Fruit fly (Drosophila melanogaster) whole organism, adult: ENCODE measurements around the gene Miga.
A peak's percentile ranks its signal among the peaks of the same experiment; 100 is the strongest.

Experiments
- CG14711 ChIP-seq: fragments of 200-800 bp; sonication (Bioruptor generic); optimal IDR thresholded peaks from 2 replicates; lab custom pipeline; 2018; ENCODE audit warnings: missing biosample characterization, mild to moderate bottlenecking, missing genetic modification characterization, moderate library complexity
- CG1620 ChIP-seq: fragments of 200-800 bp; sonication (Bioruptor generic); optimal IDR thresholded peaks from 2 replicates; lab custom pipeline; 2016; ENCODE audit warnings: missing biosample characterization, missing genetic modification characterization
- CG33017 ChIP-seq: fragments of 200-800 bp; sonication (Bioruptor generic); optimal IDR thresholded peaks from 2 replicates; lab custom pipeline; 2018; ENCODE audit warnings: missing biosample characterization, mild to moderate bottlenecking, missing genetic modification characterization, moderate library complexity
- CG7101 ChIP-seq: fragments of 200-800 bp; sonication (Bioruptor generic); optimal IDR thresholded peaks from 2 replicates; lab custom pipeline; 2018; ENCODE audit warnings: missing biosample characterization, mild to moderate bottlenecking, missing genetic modification characterization, moderate library complexity
- Hr96 ChIP-seq: fragments of 200-800 bp; sonication (Bioruptor generic); optimal IDR thresholded peaks from 2 replicates; lab custom pipeline; 2016; ENCODE audit warnings: missing biosample characterization, missing genetic modification characterization
- cnc ChIP-seq, 2 experiments: fragments of >200 bp; optimal IDR thresholded peaks; 2 replicates each; lab custom pipeline; 2017
- pad ChIP-seq: fragments of 200-800 bp; sonication (Bioruptor generic); optimal IDR thresholded peaks from 3 replicates; lab custom pipeline; 2017; ENCODE audit warnings: missing biosample characterization, missing genetic modification characterization, mild to moderate bottlenecking, moderate library complexity, missing genetic modification reagents
- tj ChIP-seq: fragments of 200-800 bp; sonication (Bioruptor generic); optimal IDR thresholded peaks from 3 replicates; lab custom pipeline; 2017; ENCODE audit warnings: missing biosample characterization, mild to moderate bottlenecking, missing genetic modification characterization, moderate library complexity
- toe ChIP-seq: fragments of 200-800 bp; sonication (Bioruptor generic); optimal IDR thresholded peaks from 2 replicates; lab custom pipeline; 2016; ENCODE audit warnings: missing biosample characterization, missing genetic modification characterization

DNA sequence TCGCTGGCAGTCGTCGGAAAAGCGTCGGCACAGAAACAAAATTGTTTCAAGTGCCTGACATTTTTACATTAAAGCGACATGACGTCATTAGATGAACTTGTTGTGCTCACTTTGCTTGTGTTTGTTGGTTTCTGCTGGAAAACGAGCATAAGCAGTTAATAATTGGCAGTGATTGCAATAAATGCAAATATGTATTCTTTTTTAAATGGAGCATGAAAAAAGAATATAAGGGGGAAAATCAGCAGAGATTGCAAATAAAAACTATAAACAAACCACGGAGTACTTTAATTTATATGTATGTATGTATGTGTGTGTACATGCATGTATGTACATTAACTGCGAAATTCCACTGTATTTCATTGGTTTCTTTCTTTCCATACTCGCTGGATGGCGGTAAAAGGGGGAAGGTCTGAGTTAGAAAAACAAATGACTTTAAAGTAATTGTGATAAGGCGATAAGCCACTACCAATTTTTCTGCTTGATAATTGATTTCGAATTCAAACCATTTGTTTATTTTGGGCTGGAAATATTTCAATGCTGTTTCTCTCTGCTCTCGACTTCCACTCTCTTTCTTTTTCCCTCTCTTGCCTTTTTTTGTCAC is 24.0 kb downstream of the Miga start:
- TF ChIP-seq CG33017 (tag; lab: Kevin White, UChicago) (no peak), toe (GFP tag; lab: Kevin White, UChicago) (no peak), tj (GFP tag; lab: Kevin White, UChicago) (peak; percentile 93), CG1620 (GFP tag; lab: Kevin White, UChicago) (no peak), Hr96 (no peak), cnc (optimal IDR thresholded peaks at IDR 0.05; lab: Kevin White, UChicago) (no peak), pad (GFP tag; lab: Kevin White, UChicago) (no peak), CG14711 (no peak), CG7101 (tag; lab: Kevin White, UChicago) (no peak)
